Fruit fly (Drosophila melanogaster) whole organism: ENCODE results near the gene CG17162.

Source experiments
- pan ChIP-seq: fragments of >200 bp; optimal IDR thresholded peaks from 2 replicates; lab custom pipeline; 2017
- psq ChIP-seq: fragments of >200 bp; optimal IDR thresholded peaks from 2 replicates; lab custom pipeline; 2017

- no peak for TF ChIP-seq psq (lab: Kevin White, UChicago)
- TF ChIP-seq pan (lab: Kevin White, UChicago) = no peak
Observed at dm6 chrX:23035766-23036165, 60.8 kb downstream of the CG17162 start, which contains the start of gene CG12061.
